Fruit fly (Drosophila melanogaster): Measurements from ENCODE around the gene Cpr64Ab.

- no peak for TF ChIP-seq CG7045 (GFP tag; optimal IDR thresholded peaks at IDR 0.05)
- no peak for TF ChIP-seq CG14711 (tag; optimal IDR thresholded peaks at IDR 0.05)
- TF ChIP-seq cic (GFP tag; optimal IDR thresholded peaks at IDR 0.05) = no peak
- no peak for TF ChIP-seq ovo (GFP tag; optimal IDR thresholded peaks at IDR 0.05)
- no peak for TF ChIP-seq CG33017 (tag; optimal IDR thresholded peaks at IDR 0.05)
- TF ChIP-seq CG11617 (GFP tag; optimal IDR thresholded peaks at IDR 0.05) = no peak
- TF ChIP-seq Crg-1 (GFP tag; optimal IDR thresholded peaks at IDR 0.05) = no peak
- no peak for TF ChIP-seq Clk (GFP tag; optimal IDR thresholded peaks at IDR 0.05)
- TF ChIP-seq cnc (optimal IDR thresholded peaks at IDR 0.05) = no peak
- no peak for TF ChIP-seq bab1 (GFP tag; optimal IDR thresholded peaks at IDR 0.05)
These were observed 41.7 kb upstream of the Cpr64Ab start for dm6 chr3L:4252862-4253610.

All from whole organism, adult.